Worm (Caenorhabditis elegans) whole organism, late embryonic: ENCODE measurements around the gene D1005.10.

Experiments
- C38D4.7 ChIP-seq: fragments of 200-800 bp; sonication (Bioruptor generic); optimal IDR thresholded peaks from 2 replicates; lab custom pipeline; 2018; ENCODE audit warnings: mild to moderate bottlenecking, missing genetic modification characterization, moderate library complexity, missing compliant biosample characterization
- K02D7.2 ChIP-seq: sonication (generic microtip); optimal IDR thresholded peaks from 2 replicates; lab custom pipeline; 2017; ENCODE audit warnings: mild to moderate bottlenecking, missing genetic modification characterization, missing compliant biosample characterization
- K09A11.1 ChIP-seq: sonication (generic microtip); optimal IDR thresholded peaks from 2 replicates; lab custom pipeline; 2017; ENCODE audit warnings: antibody characterized with exemption, mild to moderate bottlenecking, missing genetic modification characterization, missing compliant biosample characterization; ENCODE audit not compliant: insufficient read depth
- Y22D7AL.16 ChIP-seq: sonication (generic microtip); optimal IDR thresholded peaks from 2 replicates; lab custom pipeline; 2016; ENCODE audit warnings: missing genetic modification characterization, missing compliant biosample characterization
- ahr-1 ChIP-seq: sonication (generic microtip); optimal IDR thresholded peaks from 2 replicates; lab custom pipeline; 2016; ENCODE audit warnings: missing genetic modification characterization, missing compliant biosample characterization
- ama-1 ChIP-seq: fragments of 150-350 bp; optimal IDR thresholded peaks from 2 replicates; lab custom pipeline; 2014
- ceh-14 ChIP-seq: sonication (generic microtip); optimal IDR thresholded peaks from 2 replicates; lab custom pipeline; 2016; ENCODE audit warnings: missing genotype, missing genetic modification characterization, missing compliant biosample characterization
- ceh-18 ChIP-seq: sonication (generic microtip); optimal IDR thresholded peaks from 2 replicates; lab custom pipeline; 2016; ENCODE audit warnings: missing genetic modification characterization, missing compliant biosample characterization
- ceh-19 ChIP-seq: fragments of 200-800 bp; sonication (Bioruptor generic); optimal IDR thresholded peaks from 2 replicates; lab custom pipeline; 2018; ENCODE audit warnings: mild to moderate bottlenecking, missing genetic modification characterization, missing compliant biosample characterization
- ceh-31 ChIP-seq: sonication (generic microtip); optimal IDR thresholded peaks from 2 replicates; lab custom pipeline; 2016; ENCODE audit warnings: missing genetic modification characterization, missing compliant biosample characterization
- ceh-34 ChIP-seq: sonication (generic microtip); optimal IDR thresholded peaks from 2 replicates; lab custom pipeline; 2016; ENCODE audit warnings: mild to moderate bottlenecking, missing genetic modification characterization, missing compliant biosample characterization
- ceh-45 ChIP-seq: fragments of 200-800 bp; sonication (Bioruptor generic); IDR thresholded peaks from 2 replicates; pipeline ENCODE4 v1.3.6; 2022; ENCODE audit warnings: missing genetic modification reagents, missing genetic modification characterization, missing compliant biosample characterization
- ceh-6 ChIP-seq: fragments of 200-800 bp; sonication (Bioruptor generic); optimal IDR thresholded peaks from 2 replicates; lab custom pipeline; 2018; ENCODE audit warnings: mild to moderate bottlenecking, missing genetic modification characterization, missing compliant biosample characterization
- dmd-4 ChIP-seq: sonication (generic microtip); optimal IDR thresholded peaks from 2 replicates; lab custom pipeline; 2016; ENCODE audit warnings: borderline replicate concordance, missing genetic modification characterization, missing compliant biosample characterization
- dve-1 ChIP-seq: sonication (generic microtip); optimal IDR thresholded peaks from 2 replicates; lab custom pipeline; 2017; ENCODE audit warnings: antibody characterized with exemption, mild to moderate bottlenecking, missing genetic modification characterization, missing compliant biosample characterization
- elt-2 ChIP-seq: sonication (generic microtip); optimal IDR thresholded peaks from 2 replicates; lab custom pipeline; 2016; ENCODE audit warnings: missing genetic modification reagents, missing genetic modification characterization, missing compliant biosample characterization
- elt-4 ChIP-seq: sonication (generic microtip); optimal IDR thresholded peaks from 2 replicates; lab custom pipeline; 2016; ENCODE audit warnings: missing genetic modification characterization, missing compliant biosample characterization
- ets-4 ChIP-seq: sonication (generic microtip); optimal IDR thresholded peaks from 2 replicates; lab custom pipeline; 2016; ENCODE audit warnings: missing genetic modification characterization, missing compliant biosample characterization
- fax-1 ChIP-seq: sonication (generic microtip); optimal IDR thresholded peaks from 2 replicates; lab custom pipeline; 2016; ENCODE audit warnings: missing genotype, missing genetic modification characterization, missing compliant biosample characterization
- fkh-10 ChIP-seq: fragments of 150-350 bp; optimal IDR thresholded peaks from 2 replicates; lab custom pipeline; 2014; ENCODE audit warnings: missing biosample characterization, missing genetic modification reagents, missing genetic modification characterization
- fkh-6 ChIP-seq: sonication (generic microtip); optimal IDR thresholded peaks from 2 replicates; lab custom pipeline; 2016; ENCODE audit warnings: missing genetic modification characterization, missing compliant biosample characterization
- hlh-13 ChIP-seq: fragments of 200-800 bp; sonication (Bioruptor generic); optimal IDR thresholded peaks from 2 replicates; lab custom pipeline; 2018; ENCODE audit warnings: mild to moderate bottlenecking, missing genetic modification characterization, missing compliant biosample characterization
- hlh-30 ChIP-seq: sonication (generic microtip); optimal IDR thresholded peaks from 2 replicates; lab custom pipeline; 2017; ENCODE audit warnings: antibody characterized with exemption, missing genetic modification characterization, missing compliant biosample characterization; ENCODE audit not compliant: insufficient read depth
- hlh-6 ChIP-seq: sonication (generic microtip); optimal IDR thresholded peaks from 2 replicates; lab custom pipeline; 2016; ENCODE audit warnings: missing genotype, missing genetic modification characterization, missing compliant biosample characterization
- hlh-8 ChIP-seq: sonication (generic microtip); optimal IDR thresholded peaks from 2 replicates; lab custom pipeline; 2016; ENCODE audit warnings: missing genotype, missing genetic modification characterization, missing compliant biosample characterization
- lin-11 ChIP-seq: fragments of 200-800 bp; sonication (Bioruptor generic); optimal IDR thresholded peaks from 2 replicates; lab custom pipeline; 2018; ENCODE audit warnings: mild to moderate bottlenecking, missing genetic modification characterization, missing compliant biosample characterization
- nfya-1 ChIP-seq: sonication (generic microtip); optimal IDR thresholded peaks from 2 replicates; lab custom pipeline; 2017; ENCODE audit warnings: missing genetic modification characterization, mild to moderate bottlenecking, missing compliant biosample characterization, antibody characterized with exemption, moderate library complexity
- pag-3 ChIP-seq: sonication (generic microtip); optimal IDR thresholded peaks from 2 replicates; lab custom pipeline; 2016; ENCODE audit warnings: missing compliant biosample characterization, missing genetic modification characterization, borderline replicate concordance
- pat-9 ChIP-seq: fragments of 200-800 bp; sonication (Bioruptor generic); optimal IDR thresholded peaks from 2 replicates; lab custom pipeline; 2018; ENCODE audit warnings: mild to moderate bottlenecking, missing genetic modification characterization, moderate library complexity, missing compliant biosample characterization
- pax-1 ChIP-seq: fragments of 150-350 bp; optimal IDR thresholded peaks from 2 replicates; lab custom pipeline; 2014; ENCODE audit warnings: missing biosample characterization, missing genetic modification characterization
- pha-2 ChIP-seq: sonication (generic microtip); optimal IDR thresholded peaks from 2 replicates; lab custom pipeline; 2017; ENCODE audit warnings: mild to moderate bottlenecking, missing genetic modification characterization, missing compliant biosample characterization
- pqm-1 ChIP-seq: sonication (generic microtip); optimal IDR thresholded peaks from 2 replicates; lab custom pipeline; 2016; ENCODE audit warnings: missing genetic modification characterization, missing compliant biosample characterization
- pros-1 ChIP-seq: fragments of 150-350 bp; optimal IDR thresholded peaks from 2 replicates; lab custom pipeline; 2014; ENCODE audit warnings: missing biosample characterization, missing genetic modification reagents, missing genetic modification characterization
- sdc-2 ChIP-seq: sonication (generic microtip); optimal IDR thresholded peaks from 2 replicates; lab custom pipeline; 2016; ENCODE audit warnings: missing genotype, missing genetic modification characterization, missing compliant biosample characterization
- sox-2 ChIP-seq: fragments of 200-800 bp; sonication (Bioruptor generic); IDR thresholded peaks from 2 replicates; pipeline ENCODE4 v1.3.6; 2022; ENCODE audit warnings: missing genetic modification reagents, missing genetic modification characterization, missing compliant biosample characterization
- sox-4 ChIP-seq: sonication (generic microtip); optimal IDR thresholded peaks from 2 replicates; lab custom pipeline; 2017; ENCODE audit warnings: mild to moderate bottlenecking, missing genetic modification characterization, inconsistent platforms, missing compliant biosample characterization
- tbx-2 ChIP-seq: sonication (generic microtip); optimal IDR thresholded peaks from 2 replicates; lab custom pipeline; 2016; ENCODE audit warnings: missing genetic modification characterization, missing compliant biosample characterization
- unc-86 ChIP-seq: sonication (generic microtip); optimal IDR thresholded peaks from 2 replicates; lab custom pipeline; 2016; ENCODE audit warnings: missing genetic modification characterization, missing compliant biosample characterization
- ztf-16 ChIP-seq: sonication (generic microtip); optimal IDR thresholded peaks from 2 replicates; lab custom pipeline; 2017; ENCODE audit warnings: missing genetic modification characterization, missing compliant biosample characterization

D1005.10 gene

DNA sequence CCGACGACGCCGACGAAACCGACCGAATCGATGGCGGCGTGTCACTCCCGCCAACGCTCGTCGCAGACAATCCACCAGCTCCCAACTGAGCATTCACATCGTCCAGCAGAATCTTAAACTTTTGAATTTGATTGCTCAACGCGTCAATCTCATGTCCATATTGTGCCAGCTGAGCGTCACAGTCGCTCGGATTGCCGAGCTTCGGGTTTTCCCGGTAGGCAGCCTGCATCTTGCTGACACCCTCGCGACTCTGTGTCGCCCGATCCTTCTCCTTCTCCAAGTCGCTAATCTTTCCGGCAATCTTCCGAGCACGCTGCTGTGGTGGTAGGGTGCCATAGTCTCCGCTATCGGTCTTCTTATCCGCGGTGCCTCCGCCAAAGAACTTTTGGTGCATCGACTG, 26.3 kb upstream of the D1005.10 start:
- TF ChIP-seq sdc-2 (tag; lab: Kevin White, UChicago) (peak; percentile 7), ceh-19 (GFP tag; lab: Kevin White, UChicago) (no peak)

DNA sequence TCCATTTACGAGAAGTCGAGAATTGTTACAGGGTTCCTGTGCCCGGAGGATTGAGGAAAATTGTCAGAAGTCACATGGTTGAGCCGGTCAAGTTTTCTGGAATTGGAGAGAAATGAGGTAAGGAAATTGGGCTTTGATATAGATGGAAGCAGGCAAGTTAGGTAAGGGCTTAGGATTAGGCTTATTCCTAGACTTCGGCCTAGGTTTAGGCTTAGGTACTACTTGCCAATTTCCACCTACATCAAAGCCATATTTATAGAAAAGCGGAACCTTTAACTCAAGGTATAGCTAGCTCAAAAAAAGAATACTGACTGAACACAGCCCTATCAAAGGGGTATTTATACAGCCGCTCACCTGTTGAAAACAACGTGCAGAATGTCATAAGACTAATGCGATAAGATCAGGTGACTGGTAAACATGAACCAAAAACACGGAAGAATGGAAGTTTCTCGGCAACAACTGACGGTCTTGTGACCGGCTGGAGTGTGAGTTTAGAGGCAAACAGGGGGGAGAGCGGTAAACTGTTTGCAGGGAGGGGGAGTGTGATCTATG, 18.6 kb upstream of the D1005.10 start:
- TF ChIP-seq sdc-2 (tag; lab: Kevin White, UChicago) (peak; percentile 15), pag-3 (tag; lab: Kevin White, UChicago) (no peak), hlh-6 (peak; percentile 2), hlh-13 (GFP tag; lab: Kevin White, UChicago) (no peak), sox-4 (tag; lab: Kevin White, UChicago) (no peak), ztf-16 (tag; lab: Kevin White, UChicago) (no peak), hlh-8 (tag; lab: Kevin White, UChicago) (no peak), hlh-30 (peak; percentile 92), pqm-1 (tag; lab: Kevin White, UChicago) (peak; percentile 75), elt-2 (tag; lab: Kevin White, UChicago) (peak; percentile 10), ceh-18 (tag; lab: Kevin White, UChicago) (peak; percentile 9), C38D4.7 (GFP tag; lab: Kevin White, UChicago) (no peak), dmd-4 (no peak), lin-11 (tag; lab: Kevin White, UChicago) (no peak), ceh-6 (GFP tag; lab: Kevin White, UChicago) (no peak), ahr-1 (no peak)
- TF ChIP-seq, all 69 proteins: peak for 6

DNA sequence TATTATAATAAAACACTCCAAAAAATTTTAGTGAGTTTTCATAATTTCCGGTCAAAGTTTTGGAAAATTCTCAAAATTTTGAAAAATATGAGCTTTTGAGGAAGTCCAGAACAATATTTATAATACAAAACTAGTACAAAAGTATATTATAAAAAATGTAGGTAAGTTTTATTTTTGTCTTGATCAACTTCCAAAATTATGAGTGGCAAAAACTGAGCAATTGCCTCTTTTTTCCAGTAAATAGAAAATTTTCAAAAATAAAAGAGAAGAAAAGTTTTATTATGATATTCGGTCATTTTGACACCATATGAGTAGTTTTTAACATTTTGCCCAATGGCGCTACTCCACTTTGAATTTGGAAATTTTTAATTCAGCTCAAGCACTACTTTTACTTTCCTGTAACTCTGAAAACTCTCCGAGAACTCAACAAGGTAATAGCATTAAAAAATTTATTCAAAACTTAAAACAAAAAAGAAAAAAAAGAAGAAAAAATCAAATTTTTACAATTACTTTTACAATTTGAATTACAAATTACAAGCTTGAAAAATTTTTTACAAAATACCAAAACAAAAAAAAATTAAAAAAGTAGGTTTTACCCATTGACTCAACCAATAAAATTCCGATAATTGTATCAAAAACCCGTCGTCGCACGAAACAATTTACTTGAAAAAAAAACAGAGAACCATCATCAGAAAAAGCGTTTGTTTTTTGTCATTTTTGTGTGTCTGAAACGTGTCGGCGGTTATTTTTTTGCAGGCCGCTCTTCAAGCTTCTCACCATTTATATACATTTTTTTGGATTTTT, 17.9 kb upstream of the D1005.10 start:
- no peak for TF ChIP-seq unc-86 (tag; lab: Kevin White, UChicago)
- no peak for TF ChIP-seq Y22D7AL.16 (tag; lab: Kevin White, UChicago)
- TF ChIP-seq pax-1 (tag; lab: Kevin White, UChicago) = no peak
- TF ChIP-seq ceh-34 (tag; lab: Kevin White, UChicago) = no peak
- TF ChIP-seq ceh-19 (GFP tag; lab: Kevin White, UChicago) = no peak

DNA sequence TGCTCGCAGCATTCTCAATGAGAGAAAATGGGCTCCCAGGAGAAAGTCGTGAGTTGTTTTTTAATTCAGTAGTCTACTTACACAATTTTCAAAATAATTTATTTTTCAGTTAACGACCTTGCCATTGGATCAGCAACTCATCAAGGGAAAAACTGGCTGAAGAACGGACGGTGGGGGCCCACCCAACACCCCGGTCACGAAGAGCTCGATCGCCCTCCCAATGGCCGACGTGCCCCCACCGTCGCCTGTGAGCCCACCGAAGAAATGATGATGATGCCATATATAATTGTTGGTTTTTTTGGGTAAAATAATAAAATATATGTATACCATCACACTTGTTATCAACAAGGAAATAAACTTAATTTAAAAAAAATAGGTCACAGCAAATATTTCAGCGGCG, 16.9 kb upstream of the D1005.10 start:
- TF ChIP-seq ets-4 (tag; lab: Kevin White, UChicago) = no peak
- TF ChIP-seq elt-4 = no peak
- no peak for TF ChIP-seq fkh-10 (GFP tag; lab: Kevin White, UChicago)
- no peak for TF ChIP-seq ceh-45 (GFP tag; lab: Robert Waterston, UW)
- no peak for TF ChIP-seq K02D7.2 (tag; lab: Kevin White, UChicago)
- TF ChIP-seq ceh-19 (GFP tag; lab: Kevin White, UChicago) = no peak
- no peak for TF ChIP-seq ama-1 (lab: Kevin White, UChicago)
- TF ChIP-seq pros-1 = no peak
- TF ChIP-seq nfya-1 (tag; lab: Kevin White, UChicago) = no peak
- TF ChIP-seq pqm-1 (tag; lab: Kevin White, UChicago) = no peak
- TF ChIP-seq C38D4.7 (GFP tag; lab: Kevin White, UChicago) = no peak
- TF ChIP-seq ceh-14 (tag; lab: Kevin White, UChicago) = no peak
- no peak for TF ChIP-seq pag-3 (tag; lab: Kevin White, UChicago)
- no peak for TF ChIP-seq dve-1 (tag; lab: Kevin White, UChicago)
- no peak for TF ChIP-seq fax-1 (tag; lab: Kevin White, UChicago)
- no peak for TF ChIP-seq hlh-30
- TF ChIP-seq, all 69 proteins: peak for 0

DNA sequence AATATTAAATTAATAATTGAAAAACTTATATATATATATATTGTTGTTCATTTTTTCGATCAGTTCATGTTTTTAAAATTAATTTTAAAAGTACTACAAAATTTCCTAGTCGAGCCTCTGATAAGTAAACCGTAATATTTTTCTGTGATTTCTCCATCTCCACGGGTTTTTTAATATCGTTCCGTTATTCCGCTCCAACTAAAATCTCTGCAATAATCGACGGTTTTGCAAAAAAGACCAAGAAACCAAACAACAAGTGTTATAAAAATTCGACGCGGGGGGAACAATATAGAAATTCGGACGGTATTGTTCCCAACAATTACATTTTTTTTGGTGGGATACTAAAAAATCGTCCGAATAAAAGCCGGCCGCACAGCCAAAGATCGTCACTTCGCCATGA, 16.5 kb upstream of the D1005.10 start, which contains the start of gene F09E10.1:
Gene F09E10.1, plus strand, starts transcription at position 301 of the 400 bp plus-strand sequence.
- TF ChIP-seq K09A11.1 (tag; lab: Kevin White, UChicago) = no peak
- no peak for TF ChIP-seq pros-1
- TF ChIP-seq ztf-16 (tag; lab: Kevin White, UChicago) = no peak
- TF ChIP-seq sox-2 = no peak
- TF ChIP-seq fkh-6 = no peak
- TF ChIP-seq pha-2 = no peak
- TF ChIP-seq elt-4 = no peak
- TF ChIP-seq tbx-2 (tag; lab: Kevin White, UChicago) = no peak
- TF ChIP-seq ahr-1 = no peak
- TF ChIP-seq ceh-31 (tag; lab: Kevin White, UChicago) = no peak
- no peak for TF ChIP-seq pat-9 (tag; lab: Kevin White, UChicago)
